Worm (Caenorhabditis elegans) whole organism, L4/young adult: ENCODE measurements around the gene clh-5.

Experiments used
- W03F9.2 ChIP-seq: fragments of 150-350 bp; optimal IDR thresholded peaks from 2 replicates; lab custom pipeline; 2014; ENCODE audit warnings: missing biosample characterization, missing genetic modification characterization
- him-1 ChIP-seq: sonication (generic microtip); optimal IDR thresholded peaks from 2 replicates; lab custom pipeline; 2016; ENCODE audit warnings: missing genotype, missing genetic modification reagents, missing genetic modification characterization, missing compliant biosample characterization

DNA sequence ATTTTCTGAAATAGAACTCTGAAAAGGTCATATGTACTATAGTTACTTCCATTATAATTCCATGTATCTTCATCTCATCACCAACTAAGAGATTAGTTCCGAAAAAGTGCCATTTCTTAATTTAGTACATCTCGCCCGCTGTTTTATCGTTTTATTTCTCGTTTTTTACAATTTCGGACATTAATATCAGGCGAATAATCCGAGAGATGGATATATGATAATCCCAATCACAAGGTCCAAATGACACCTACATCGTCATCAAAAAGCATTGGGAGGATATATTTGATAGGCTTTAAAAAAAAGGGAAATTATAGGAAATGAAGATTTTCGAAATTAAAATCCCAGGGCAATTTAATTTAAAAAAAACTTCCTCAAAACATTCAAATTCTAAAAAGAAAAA is 21.9 kb upstream of the clh-5 start:
- TF ChIP-seq him-1 (tag; lab: Kevin White, UChicago), result no peak
- TF ChIP-seq W03F9.2 (tag; lab: Kevin White, UChicago), result no peak
